Fruit fly (Drosophila melanogaster): ENCODE data around the gene CG34012.

DNA sequence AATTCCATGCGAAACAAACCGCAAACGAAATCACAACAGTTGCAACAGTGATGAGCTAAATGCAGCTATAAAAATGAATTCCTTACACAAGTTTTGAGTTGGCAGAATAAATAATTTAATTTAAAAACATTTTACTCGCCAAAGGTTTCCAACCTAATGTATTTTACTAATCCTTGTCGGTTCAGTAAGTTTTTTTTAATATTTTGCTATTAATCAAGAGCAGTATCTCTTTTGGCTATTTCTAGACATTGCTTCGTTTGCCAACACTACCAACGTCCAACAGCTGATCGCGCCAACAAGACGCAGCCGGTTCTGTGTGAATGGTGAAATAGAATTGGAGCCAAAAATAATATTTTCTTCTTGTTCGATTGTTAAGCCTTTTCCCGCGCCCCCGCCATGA lies 44.6 kb downstream of the CG34012 start, which contains the start of the genes CG32075, CG45101 and SuUR:
- TF ChIP-seq fkh (GFP tag; optimal IDR thresholded peaks at IDR 0.05) (peak; percentile 43), CG6163 (GFP tag; IDR thresholded peaks at IDR 0.05) (peak; percentile 70)

Data from whole organism, prepupa.